Worm (Caenorhabditis elegans) whole organism, L1 larva: ENCODE data around the gene F25H8.2.
A peak's percentile ranks its signal among the peaks of the same experiment; 100 is the strongest.

ENCODE experiments used
- C04F5.9 ChIP-seq: sonication (generic microtip); optimal IDR thresholded peaks from 2 replicates; lab custom pipeline; 2016; ENCODE audit warnings: missing genetic modification characterization, missing compliant biosample characterization
- C16A3.4 ChIP-seq: fragments of 150-350 bp; optimal IDR thresholded peaks from 2 replicates; lab custom pipeline; 2014; ENCODE audit warnings: missing biosample characterization, missing genetic modification characterization
- F16B12.6 ChIP-seq: fragments of 150-350 bp; optimal IDR thresholded peaks from 2 replicates; lab custom pipeline; 2014; ENCODE audit warnings: missing biosample characterization, missing genetic modification characterization
- aly-2 ChIP-seq: fragments of 150-350 bp; optimal IDR thresholded peaks from 2 replicates; lab custom pipeline; 2014; ENCODE audit warnings: missing biosample characterization, missing genetic modification characterization
- ama-1 ChIP-seq: fragments of 150-350 bp; optimal IDR thresholded peaks from 2 replicates; lab custom pipeline; 2014
- blmp-1 ChIP-seq: fragments of 150-350 bp; optimal IDR thresholded peaks from 2 replicates; lab custom pipeline; 2014; ENCODE audit warnings: missing biosample characterization, missing genetic modification characterization
- ceh-82 ChIP-seq, 3 experiments: fragments of 150-350 bp in 1 of 3; sonication (generic microtip) in 2 of 3; optimal IDR thresholded peaks; 2 replicates each; lab custom pipeline; 2014 to 2017; ENCODE audit warnings: missing biosample characterization in 3 of 3, missing genetic modification characterization in 3 of 3
- ceh-88 ChIP-seq: fragments of 200-800 bp; sonication (Bioruptor generic); IDR thresholded peaks from 2 replicates; pipeline ENCODE4 v1.3.6; 2022; ENCODE audit warnings: missing genetic modification characterization, missing compliant biosample characterization
- dpl-1 ChIP-seq, 3 experiments: fragments of 150-350 bp in 2 of 3; sonication (generic microtip) in 1 of 3; optimal IDR thresholded peaks; 2 replicates each; lab custom pipeline; 2014 to 2017; ENCODE audit warnings: missing biosample characterization in 3 of 3, missing genetic modification characterization in 3 of 3, missing genetic modification reagents in 3 of 3
- dsc-1 ChIP-seq: sonication (generic microtip); optimal IDR thresholded peaks from 2 replicates; lab custom pipeline; 2016; ENCODE audit warnings: mild to moderate bottlenecking, missing genetic modification characterization, missing compliant biosample characterization
- efl-1 ChIP-seq, 4 experiments: fragments of 150-350 bp; optimal IDR thresholded peaks in 3 of 4; peaks in 1 of 4; 1 replicate in 1 of 4; 2 replicates in 3 of 4; lab custom pipeline; 2014; ENCODE audit warnings: missing biosample characterization in 2 of 4, missing genetic modification characterization in 2 of 4, missing genetic modification reagents in 2 of 4
- efl-3 ChIP-seq: fragments of 200-800 bp; sonication (Bioruptor generic); optimal IDR thresholded peaks from 2 replicates; lab custom pipeline; 2018; ENCODE audit warnings: mild to moderate bottlenecking, missing genetic modification characterization, missing compliant biosample characterization
- elt-3 ChIP-seq, 6 experiments: fragments of 150-350 bp in 1 of 6; sonication (generic microtip); optimal IDR thresholded peaks; 2 replicates each; lab custom pipeline; 2017 to 2018; ENCODE audit warnings: missing biosample characterization in 6 of 6, missing genetic modification characterization in 6 of 6, inconsistent platforms in 1 of 6
- fkh-10 ChIP-seq: sonication (generic microtip); optimal IDR thresholded peaks from 2 replicates; lab custom pipeline; 2017; ENCODE audit warnings: missing biosample characterization, missing genetic modification reagents, missing genetic modification characterization
- fkh-8 ChIP-seq: sonication (generic microtip); optimal IDR thresholded peaks from 2 replicates; lab custom pipeline; 2016; ENCODE audit warnings: mild to moderate bottlenecking, missing genetic modification characterization, missing compliant biosample characterization
- hpl-2 ChIP-seq: fragments of 150-350 bp; optimal IDR thresholded peaks from 2 replicates; lab custom pipeline; 2014; ENCODE audit warnings: missing biosample characterization, missing genetic modification reagents, missing genetic modification characterization
- irx-1 ChIP-seq: sonication (generic microtip); optimal IDR thresholded peaks from 2 replicates; lab custom pipeline; 2016; ENCODE audit warnings: missing genetic modification characterization, missing compliant biosample characterization
- isw-1 ChIP-seq: fragments of 200-800 bp; sonication (Bioruptor generic); IDR thresholded peaks from 2 replicates; pipeline ENCODE4 v1.3.6; 2022; ENCODE audit warnings: missing genetic modification characterization, missing compliant biosample characterization
- jun-1 ChIP-seq: fragments of 150-350 bp; optimal IDR thresholded peaks from 2 replicates; lab custom pipeline; 2014; ENCODE audit warnings: missing biosample characterization, missing genetic modification reagents, missing genetic modification characterization
- lin-14 ChIP-seq: fragments of 200-800 bp; sonication (Bioruptor generic); optimal IDR thresholded peaks from 2 replicates; lab custom pipeline; 2018; ENCODE audit warnings: mild to moderate bottlenecking, missing genetic modification characterization, moderate library complexity, missing compliant biosample characterization
- lin-15B ChIP-seq: fragments of 150-350 bp; sonication (generic microtip); optimal IDR thresholded peaks from 3 replicates; lab custom pipeline; 2014; ENCODE audit warnings: missing biosample characterization, missing genetic modification characterization
- lin-35 ChIP-seq, 2 experiments: fragments of 150-350 bp; optimal IDR thresholded peaks; 2 replicates each; lab custom pipeline; 2014; ENCODE audit warnings: missing biosample characterization in 2 of 2, missing genetic modification characterization in 2 of 2, missing genetic modification reagents in 2 of 2
- lir-3 ChIP-seq: sonication (generic microtip); optimal IDR thresholded peaks from 2 replicates; lab custom pipeline; 2016; ENCODE audit warnings: mild to moderate bottlenecking, missing genetic modification characterization, moderate library complexity, missing compliant biosample characterization; ENCODE audit not compliant: poor library complexity
- lsy-2 ChIP-seq, 2 experiments: fragments of 150-350 bp; optimal IDR thresholded peaks; 2 replicates each; lab custom pipeline; 2014; ENCODE audit warnings: missing biosample characterization in 2 of 2, missing genetic modification characterization in 2 of 2
- mab-9 ChIP-seq: fragments of 200-800 bp; sonication (Bioruptor generic); IDR thresholded peaks from 2 replicates; pipeline ENCODE4 v1.3.6; 2022; ENCODE audit warnings: missing genetic modification reagents, missing genetic modification characterization, missing compliant biosample characterization
- mdl-1 ChIP-seq, 2 experiments: fragments of 150-350 bp; optimal IDR thresholded peaks; 2 replicates each; lab custom pipeline; 2014 to 2017; ENCODE audit warnings: missing biosample characterization in 2 of 2, missing genetic modification characterization in 2 of 2, inconsistent platforms in 1 of 2
- mef-2 ChIP-seq: fragments of 150-350 bp; optimal IDR thresholded peaks from 2 replicates; lab custom pipeline; 2014; ENCODE audit warnings: missing biosample characterization, missing genetic modification characterization
- mep-1 ChIP-seq: fragments of 150-350 bp; optimal IDR thresholded peaks from 2 replicates; lab custom pipeline; 2014; ENCODE audit warnings: missing biosample characterization, missing genetic modification characterization
- nhr-11 ChIP-seq: fragments of 150-350 bp; optimal IDR thresholded peaks from 2 replicates; lab custom pipeline; 2014; ENCODE audit warnings: missing biosample characterization, missing genetic modification characterization
- nhr-12 ChIP-seq: sonication (generic microtip); optimal IDR thresholded peaks from 2 replicates; lab custom pipeline; 2017; ENCODE audit warnings: missing biosample characterization, missing genetic modification characterization
- nhr-19 ChIP-seq: fragments of 200-800 bp; sonication (Bioruptor generic); conservative IDR thresholded peaks from 2 replicates; pipeline ENCODE4 v1.3.6; 2022; ENCODE audit warnings: missing genetic modification characterization, missing compliant biosample characterization
- nhr-237 ChIP-seq: fragments of 150-350 bp; optimal IDR thresholded peaks from 2 replicates; lab custom pipeline; 2014; ENCODE audit warnings: missing biosample characterization, missing genetic modification characterization
- nhr-28 ChIP-seq: fragments of 150-350 bp; optimal IDR thresholded peaks from 2 replicates; lab custom pipeline; 2014; ENCODE audit warnings: missing biosample characterization, missing genetic modification characterization
- nhr-47 ChIP-seq: sonication (generic microtip); optimal IDR thresholded peaks from 2 replicates; lab custom pipeline; 2016; ENCODE audit warnings: mild to moderate bottlenecking, missing genetic modification characterization, moderate library complexity, missing compliant biosample characterization
- nhr-71 ChIP-seq: sonication (generic microtip); optimal IDR thresholded peaks from 2 replicates; lab custom pipeline; 2016; ENCODE audit warnings: mild to moderate bottlenecking, missing genetic modification characterization, moderate library complexity, missing compliant biosample characterization
- nhr-76 ChIP-seq: sonication (generic microtip); optimal IDR thresholded peaks from 2 replicates; lab custom pipeline; 2017; ENCODE audit warnings: missing biosample characterization, missing genetic modification characterization
- nhr-77 ChIP-seq: fragments of 150-350 bp; optimal IDR thresholded peaks from 2 replicates; lab custom pipeline; 2014; ENCODE audit warnings: missing biosample characterization, missing genetic modification characterization
- nhr-85 ChIP-seq: sonication (generic microtip); peaks from one replicate; lab custom pipeline; 2016; ENCODE audit warnings: missing genetic modification characterization, inconsistent platforms, missing compliant biosample characterization
- rnt-1 ChIP-seq: sonication (generic microtip); optimal IDR thresholded peaks from 2 replicates; lab custom pipeline; 2016; ENCODE audit warnings: mild to moderate bottlenecking, missing genetic modification characterization, moderate library complexity, missing compliant biosample characterization
- skn-1 ChIP-seq: fragments of 150-350 bp; optimal IDR thresholded peaks from 2 replicates; lab custom pipeline; 2014; ENCODE audit warnings: missing biosample characterization, missing genetic modification characterization
- snu-23 ChIP-seq: sonication (generic microtip); optimal IDR thresholded peaks from 2 replicates; lab custom pipeline; 2016; ENCODE audit warnings: missing genetic modification characterization, missing compliant biosample characterization
- swsn-7 ChIP-seq: sonication (generic microtip); optimal IDR thresholded peaks from 2 replicates; lab custom pipeline; 2016; ENCODE audit warnings: missing genetic modification characterization, missing compliant biosample characterization
- tlp-1 ChIP-seq: fragments of 150-350 bp; optimal IDR thresholded peaks from 2 replicates; lab custom pipeline; 2014; ENCODE audit warnings: missing biosample characterization, missing genetic modification characterization
- unc-130 ChIP-seq: fragments of 150-350 bp; optimal IDR thresholded peaks from 2 replicates; lab custom pipeline; 2017; ENCODE audit warnings: missing biosample characterization, missing genetic modification characterization, inconsistent platforms
- unc-62 ChIP-seq: fragments of 150-350 bp; optimal IDR thresholded peaks from 2 replicates; lab custom pipeline; 2014; ENCODE audit warnings: missing biosample characterization, missing genetic modification reagents, missing genetic modification characterization
- unc-86 ChIP-seq: sonication (generic microtip); optimal IDR thresholded peaks from 2 replicates; lab custom pipeline; 2016; ENCODE audit warnings: missing genetic modification characterization, missing compliant biosample characterization
- xbp-1 ChIP-seq: sonication (generic microtip); optimal IDR thresholded peaks from 2 replicates; lab custom pipeline; 2016; ENCODE audit warnings: missing genetic modification characterization, missing compliant biosample characterization
- zip-4 ChIP-seq: fragments of 200-800 bp; sonication (Bioruptor generic); optimal IDR thresholded peaks from 2 replicates; lab custom pipeline; 2018; ENCODE audit warnings: mild to moderate bottlenecking, missing genetic modification characterization, moderate library complexity, missing compliant biosample characterization
- ztf-11 ChIP-seq, 2 experiments: sonication (generic microtip); optimal IDR thresholded peaks; 2 replicates each; lab custom pipeline; 2016 to 2017; ENCODE audit warnings: missing genetic modification characterization in 2 of 2, missing biosample characterization in 1 of 2, missing compliant biosample characterization in 1 of 2
- ztf-4 ChIP-seq: fragments of 150-350 bp; optimal IDR thresholded peaks from 2 replicates; lab custom pipeline; 2014; ENCODE audit warnings: missing biosample characterization, missing genetic modification characterization

Gene F25H8.2

ce11 chrIV:9932055-9932454 lies at the start of gene F25H8.2, which contains the start of gene trmt-10A:
TSS of gene F25H8.2 (plus strand) at chrIV:9932235.
TSS of gene trmt-10A (minus strand) at chrIV:9932213.
- TF ChIP-seq rnt-1 (tag; lab: Kevin White, UChicago) (no peak), C16A3.4 (peak; percentile 67), lin-14 (peak; percentile 58), jun-1 (no peak), unc-130 (tag; lab: Kevin White, UChicago) (no peak), mab-9 (GFP tag; lab: Robert Waterston, UW) (no peak), nhr-11 (tag; lab: Kevin White, UChicago) (no peak), snu-23 (peak; percentile 38), xbp-1 (tag; lab: Kevin White, UChicago) (peak; percentile 13), hpl-2 (GFP tag; lab: Kevin White, UChicago) (no peak), skn-1 (tag; lab: Kevin White, UChicago) (peak; percentile 77), nhr-47 (tag; lab: Kevin White, UChicago) (peak; percentile 30), elt-3 (tag; optimal IDR thresholded peaks at IDR 0.05; lab: Kevin White, UChicago) (peak in 1 of 6 experiments; percentile 50), ceh-88 (GFP tag; lab: Robert Waterston, UW) (no peak), lin-15B (tag; lab: Kevin White, UChicago) (peak; percentile 78), efl-1 (optimal IDR thresholded peaks at IDR 0.05; lab: Kevin White, UChicago) (peak; percentile 47 to 54), efl-1 (GFP tag; optimal IDR thresholded peaks at IDR 0.05 in 1 of 2; lab: Kevin White, UChicago) (peak; percentile 62 to 91), F16B12.6 (tag; lab: Kevin White, UChicago) (peak; percentile 3), ztf-11 (tag; optimal IDR thresholded peaks at IDR 0.05; lab: Kevin White, UChicago) (no peak), dpl-1 (GFP tag; optimal IDR thresholded peaks at IDR 0.05; lab: Kevin White, UChicago) (peak; percentile 49 to 75 (median 52)), nhr-76 (no peak), lsy-2 (tag; optimal IDR thresholded peaks at IDR 0.05; lab: Kevin White, UChicago) (peak; percentile 34 to 83), irx-1 (tag; lab: Kevin White, UChicago) (no peak), lin-35 (GFP tag; optimal IDR thresholded peaks at IDR 0.05; lab: Kevin White, UChicago) (peak; percentile 62 to 79), mep-1 (tag; lab: Kevin White, UChicago) (peak; percentile 77), nhr-71 (tag; lab: Kevin White, UChicago) (peak; percentile 36), fkh-8 (no peak)

- TF ChIP-seq lin-35 (GFP tag; optimal IDR thresholded peaks at IDR 0.05; lab: Kevin White, UChicago) (peak; percentile 72 to 76), ama-1 (lab: Kevin White, UChicago) (no peak), dsc-1 (tag; lab: Kevin White, UChicago) (peak; percentile 48), efl-3 (GFP tag; lab: Kevin White, UChicago) (no peak), ztf-4 (tag; lab: Kevin White, UChicago) (no peak), nhr-85 (tag; lab: Kevin White, UChicago) (peak; percentile 33), blmp-1 (peak; percentile 30), isw-1 (GFP tag; lab: Robert Waterston, UW) (peak; percentile 36), nhr-12 (no peak), unc-62 (GFP tag; lab: Kevin White, UChicago) (no peak), mef-2 (no peak), lin-14 (peak; percentile 74), zip-4 (GFP tag; lab: Kevin White, UChicago) (no peak), xbp-1 (tag; lab: Kevin White, UChicago) (peak; percentile 48), unc-86 (tag; lab: Kevin White, UChicago) (peak; percentile 4), ceh-82 (tag; optimal IDR thresholded peaks at IDR 0.05; lab: Kevin White, UChicago) (peak in 1 of 3 experiments; percentile 62), skn-1 (tag; lab: Kevin White, UChicago) (peak; percentile 28), C04F5.9 (tag; lab: Kevin White, UChicago) (no peak), fkh-10 (GFP tag; lab: Kevin White, UChicago) (peak; percentile 8), mdl-1 (tag; optimal IDR thresholded peaks at IDR 0.05; lab: Kevin White, UChicago) (peak in 1 of 2 experiments; percentile 16), lir-3 (tag; lab: Kevin White, UChicago) (no peak), swsn-7 (tag; lab: Kevin White, UChicago) (peak; percentile 33), unc-130 (tag; lab: Kevin White, UChicago) (peak; percentile 9), nhr-19 (GFP tag; lab: Robert Waterston, UW) (peak; percentile 25; the same call in 1 of the 2 replicates), aly-2 (tag; lab: Kevin White, UChicago) (no peak), nhr-237 (tag; lab: Kevin White, UChicago) (no peak), mep-1 (tag; lab: Kevin White, UChicago) (peak; percentile 74), efl-1 (optimal IDR thresholded peaks at IDR 0.05; lab: Kevin White, UChicago) (peak; percentile 67 to 70), efl-1 (GFP tag; optimal IDR thresholded peaks at IDR 0.05 in 1 of 2; lab: Kevin White, UChicago) (peak; percentile 64 to 91), rnt-1 (tag; lab: Kevin White, UChicago) (peak; percentile 64), nhr-77 (no peak), nhr-28 (tag; lab: Kevin White, UChicago) (no peak), lin-15B (tag; lab: Kevin White, UChicago) (peak; percentile 56), dpl-1 (GFP tag; optimal IDR thresholded peaks at IDR 0.05; lab: Kevin White, UChicago) (peak; percentile 43 to 69 (median 60)), C16A3.4 (peak; percentile 62), snu-23 (peak; percentile 61), tlp-1 (no peak)
Measured at ce11 chrIV:9884257-9884656, 47.8 kb upstream of the F25H8.2 start, which contains the start of the genes prp-18 and mccc-1. TSS of gene prp-18 (minus strand) at chrIV:9884383. TSS of gene mccc-1 (plus strand) at chrIV:9884570.
